Worm (Caenorhabditis elegans) whole organism, L2 larva: Measurements from ENCODE around the gene C14C6.3.

ENCODE experiments used
- C34F6.9 ChIP-seq: fragments of 150-350 bp; optimal IDR thresholded peaks from 2 replicates; lab custom pipeline; 2014; ENCODE audit warnings: missing biosample characterization, missing genetic modification characterization
- R02D3.7 ChIP-seq: fragments of 150-350 bp; optimal IDR thresholded peaks from 2 replicates; lab custom pipeline; 2014; ENCODE audit warnings: missing biosample characterization, missing genetic modification characterization
- ZK546.5 ChIP-seq: sonication (generic microtip); optimal IDR thresholded peaks from 2 replicates; lab custom pipeline; 2017; ENCODE audit warnings: missing biosample characterization, missing genetic modification characterization
- alr-1 ChIP-seq: fragments of 150-350 bp; optimal IDR thresholded peaks from 2 replicates; lab custom pipeline; 2014; ENCODE audit warnings: missing biosample characterization, missing genetic modification characterization
- aly-2 ChIP-seq: fragments of 150-350 bp; optimal IDR thresholded peaks from 2 replicates; lab custom pipeline; 2014; ENCODE audit warnings: missing biosample characterization, missing genetic modification characterization
- blmp-1 ChIP-seq: sonication (generic microtip); optimal IDR thresholded peaks from 2 replicates; lab custom pipeline; 2017; ENCODE audit warnings: missing genetic modification characterization, mild to moderate bottlenecking, missing compliant biosample characterization, antibody characterized with exemption, moderate library complexity; ENCODE audit not compliant: insufficient read depth
- ceh-16 ChIP-seq: fragments of 150-350 bp; optimal IDR thresholded peaks from 2 replicates; lab custom pipeline; 2014; ENCODE audit warnings: missing biosample characterization, missing genetic modification characterization
- ceh-82 ChIP-seq: fragments of 150-350 bp; optimal IDR thresholded peaks from 2 replicates; lab custom pipeline; 2014; ENCODE audit warnings: missing biosample characterization, missing genetic modification characterization
- crh-2 ChIP-seq: sonication (generic microtip); optimal IDR thresholded peaks from 2 replicates; lab custom pipeline; 2017; ENCODE audit warnings: missing biosample characterization, missing genetic modification characterization
- dmd-4 ChIP-seq: sonication (generic microtip); optimal IDR thresholded peaks from 2 replicates; lab custom pipeline; 2017; ENCODE audit warnings: missing biosample characterization, missing genetic modification characterization
- egl-27 ChIP-seq: sonication (generic microtip); optimal IDR thresholded peaks from 3 replicates; lab custom pipeline; 2017; ENCODE audit warnings: missing biosample characterization, missing genetic modification reagents, missing genetic modification characterization
- elt-1 ChIP-seq: fragments of 150-350 bp; optimal IDR thresholded peaks from 2 replicates; lab custom pipeline; 2014; ENCODE audit warnings: missing biosample characterization, missing genetic modification characterization
- elt-3 ChIP-seq: sonication (generic microtip); optimal IDR thresholded peaks from 2 replicates; lab custom pipeline; 2017; ENCODE audit warnings: missing biosample characterization, missing genetic modification characterization
- fos-1 ChIP-seq: fragments of 150-350 bp; optimal IDR thresholded peaks from 2 replicates; lab custom pipeline; 2014; ENCODE audit warnings: missing biosample characterization, missing genetic modification characterization
- gmeb-1 ChIP-seq: fragments of 150-350 bp; optimal IDR thresholded peaks from 2 replicates; lab custom pipeline; 2014; ENCODE audit warnings: missing biosample characterization, missing genetic modification characterization
- lin-11 ChIP-seq: fragments of 150-350 bp; sonication (generic microtip); optimal IDR thresholded peaks from 2 replicates; lab custom pipeline; 2014; ENCODE audit warnings: missing biosample characterization, missing genetic modification characterization, inconsistent platforms, mixed read lengths
- lin-13 ChIP-seq: fragments of 150-350 bp; optimal IDR thresholded peaks from 2 replicates; lab custom pipeline; 2014; ENCODE audit warnings: missing biosample characterization, missing genetic modification reagents, missing genetic modification characterization
- lin-39 ChIP-seq: fragments of 150-350 bp; optimal IDR thresholded peaks from 2 replicates; lab custom pipeline; 2014; ENCODE audit warnings: missing biosample characterization, missing genetic modification reagents, missing genetic modification characterization
- lsy-2 ChIP-seq, 2 experiments: fragments of 150-350 bp in 1 of 2; sonication (generic microtip) in 1 of 2; optimal IDR thresholded peaks; 2 replicates each; lab custom pipeline; 2014 to 2017; ENCODE audit warnings: missing biosample characterization in 2 of 2, missing genetic modification characterization in 2 of 2
- mab-5 ChIP-seq: fragments of 150-350 bp; optimal IDR thresholded peaks from 2 replicates; lab custom pipeline; 2014; ENCODE audit warnings: missing biosample characterization, missing genetic modification characterization
- nhr-10 ChIP-seq: sonication (generic microtip); optimal IDR thresholded peaks from 2 replicates; lab custom pipeline; 2017; ENCODE audit warnings: missing biosample characterization, missing genetic modification characterization
- nhr-11 ChIP-seq: fragments of 150-350 bp; optimal IDR thresholded peaks from 2 replicates; lab custom pipeline; 2014; ENCODE audit warnings: missing biosample characterization, missing genetic modification characterization
- nhr-12 ChIP-seq: fragments of 150-350 bp; optimal IDR thresholded peaks from 2 replicates; lab custom pipeline; 2014; ENCODE audit warnings: missing biosample characterization, missing genetic modification characterization
- nhr-129 ChIP-seq: fragments of 150-350 bp; optimal IDR thresholded peaks from 2 replicates; lab custom pipeline; 2014; ENCODE audit warnings: missing biosample characterization, missing genetic modification characterization
- nhr-21 ChIP-seq: fragments of 150-350 bp; optimal IDR thresholded peaks from 2 replicates; lab custom pipeline; 2014; ENCODE audit warnings: missing biosample characterization, missing genetic modification characterization
- nhr-25 ChIP-seq: fragments of 150-350 bp; sonication (generic microtip); optimal IDR thresholded peaks from 3 replicates; lab custom pipeline; 2014; ENCODE audit warnings: missing biosample characterization, missing genetic modification characterization
- nhr-77 ChIP-seq: fragments of 150-350 bp; optimal IDR thresholded peaks from 2 replicates; lab custom pipeline; 2014; ENCODE audit warnings: missing biosample characterization, missing genetic modification characterization
- sem-4 ChIP-seq: fragments of 150-350 bp; optimal IDR thresholded peaks from 2 replicates; lab custom pipeline; 2014; ENCODE audit warnings: missing biosample characterization, missing genetic modification reagents, missing genetic modification characterization
- skn-1 ChIP-seq: sonication (generic microtip); optimal IDR thresholded peaks from 2 replicates; lab custom pipeline; 2017; ENCODE audit warnings: missing biosample characterization, missing genetic modification characterization
- sma-3 ChIP-seq: sonication (generic microtip); optimal IDR thresholded peaks from 2 replicates; lab custom pipeline; 2016; ENCODE audit warnings: missing genetic modification reagents, missing genetic modification characterization, missing compliant biosample characterization
- sma-9 ChIP-seq, 2 experiments: fragments of 150-350 bp in 1 of 2; sonication (generic microtip) in 1 of 2; optimal IDR thresholded peaks; 2 replicates each; lab custom pipeline; 2014 to 2016; ENCODE audit warnings: missing genetic modification characterization in 2 of 2, mild to moderate bottlenecking in 1 of 2, missing biosample characterization in 1 of 2, missing compliant biosample characterization in 1 of 2, missing genetic modification reagents in 1 of 2, moderate library complexity in 1 of 2
- unc-39 ChIP-seq: fragments of 150-350 bp; optimal IDR thresholded peaks from 2 replicates; lab custom pipeline; 2014; ENCODE audit warnings: missing biosample characterization, missing genetic modification characterization
- unc-55 ChIP-seq: fragments of 150-350 bp; sonication (generic microtip); optimal IDR thresholded peaks from 3 replicates; lab custom pipeline; 2014; ENCODE audit warnings: missing biosample characterization, missing genetic modification reagents, missing genetic modification characterization
- unc-62 ChIP-seq: fragments of 150-350 bp; optimal IDR thresholded peaks from 2 replicates; lab custom pipeline; 2014; ENCODE audit warnings: missing biosample characterization, missing genetic modification reagents, missing genetic modification characterization
- zag-1 ChIP-seq: fragments of 150-350 bp; optimal IDR thresholded peaks from 2 replicates; lab custom pipeline; 2014; ENCODE audit warnings: missing biosample characterization, missing genetic modification characterization
- ztf-1 ChIP-seq: fragments of 200-800 bp; sonication (Bioruptor generic); conservative IDR thresholded peaks from 2 replicates; pipeline ENCODE4 v1.3.6; 2022; ENCODE audit warnings: missing genetic modification characterization, missing compliant biosample characterization
- ztf-11 ChIP-seq: sonication (generic microtip); optimal IDR thresholded peaks from 2 replicates; lab custom pipeline; 2017; ENCODE audit warnings: missing biosample characterization, missing genetic modification characterization
- ztf-4 ChIP-seq: fragments of 150-350 bp; optimal IDR thresholded peaks from 2 replicates; lab custom pipeline; 2014; ENCODE audit warnings: missing biosample characterization, missing genetic modification characterization

C14C6.3 gene

DNA sequence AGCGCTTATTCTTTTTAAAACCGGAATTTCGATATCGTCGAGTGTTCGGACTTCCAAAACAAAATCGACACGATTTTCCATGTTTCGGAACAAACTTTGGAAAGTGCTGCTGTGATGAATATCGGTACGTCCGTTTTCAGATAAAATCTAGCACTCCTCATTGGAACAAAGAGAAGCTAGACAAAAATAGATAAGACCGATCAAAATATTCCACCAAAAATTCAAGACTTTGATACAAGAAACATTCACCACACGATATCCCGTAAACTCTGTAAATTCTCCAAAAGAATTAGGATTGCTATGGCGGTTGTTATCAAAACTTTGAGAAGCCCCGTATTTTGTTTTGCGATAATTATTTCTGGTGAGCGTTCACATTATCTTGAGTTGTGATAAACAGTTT, at the start of gene C14C6.3:
Gene C14C6.3 (plus strand): TSS at position 301 of the 400 bp plus-strand sequence.
- TF ChIP-seq unc-62 (GFP tag; lab: Kevin White, UChicago) (no peak), dmd-4 (tag; lab: Kevin White, UChicago) (no peak), C34F6.9 (tag; lab: Kevin White, UChicago) (no peak), elt-3 (tag; lab: Kevin White, UChicago) (no peak), nhr-11 (tag; lab: Kevin White, UChicago) (no peak), blmp-1 (tag; lab: Kevin White, UChicago) (no peak), zag-1 (tag; lab: Kevin White, UChicago) (no peak), nhr-10 (tag; lab: Kevin White, UChicago) (no peak), ceh-82 (tag; lab: Kevin White, UChicago) (no peak), gmeb-1 (tag; lab: Kevin White, UChicago) (no peak), sem-4 (tag; lab: Kevin White, UChicago) (no peak), R02D3.7 (tag; lab: Kevin White, UChicago) (no peak)

DNA sequence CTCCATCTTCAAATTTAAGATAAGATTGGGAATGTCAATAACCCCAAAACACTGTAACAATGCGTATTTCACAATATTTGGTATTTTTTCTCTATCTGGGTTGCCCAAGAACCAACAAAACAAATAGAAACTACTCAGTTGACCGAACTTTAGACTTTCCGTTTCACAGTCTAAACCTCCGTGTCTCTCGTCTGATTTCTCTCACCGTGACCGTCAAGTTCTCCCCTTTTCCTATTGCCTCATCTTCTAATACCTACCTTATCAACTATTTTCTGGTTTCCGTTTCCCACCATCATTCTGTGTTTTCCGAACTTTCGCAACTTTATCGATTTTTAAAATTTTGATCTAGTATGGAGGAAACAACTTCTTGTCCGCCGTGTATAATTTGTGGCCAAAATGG, 49.0 kb upstream of the C14C6.3 start, which contains the start of gene nhr-131:
Gene nhr-131 (plus strand): TSS at position 87 of the 400 bp plus-strand sequence.
- TF ChIP-seq ceh-82 (tag; lab: Kevin White, UChicago) (no peak), nhr-129 (tag; lab: Kevin White, UChicago) (peak; percentile 48), aly-2 (tag; lab: Kevin White, UChicago) (no peak), egl-27 (tag; lab: Kevin White, UChicago) (no peak), ztf-4 (tag; lab: Kevin White, UChicago) (no peak), nhr-10 (tag; lab: Kevin White, UChicago) (no peak), gmeb-1 (tag; lab: Kevin White, UChicago) (peak; percentile 20), fos-1 (tag; lab: Kevin White, UChicago) (peak; percentile 72), zag-1 (tag; lab: Kevin White, UChicago) (no peak), unc-62 (GFP tag; lab: Kevin White, UChicago) (no peak), C34F6.9 (tag; lab: Kevin White, UChicago) (no peak), crh-2 (tag; lab: Kevin White, UChicago) (peak; percentile 27), ceh-16 (no peak), sma-9 (GFP tag; optimal IDR thresholded peaks at IDR 0.05; lab: Kevin White, UChicago) (peak; percentile 73), sma-9 (tag; optimal IDR thresholded peaks at IDR 0.05; lab: Kevin White, UChicago) (no peak)
- TF ChIP-seq, all 48 proteins: peak for 5

DNA sequence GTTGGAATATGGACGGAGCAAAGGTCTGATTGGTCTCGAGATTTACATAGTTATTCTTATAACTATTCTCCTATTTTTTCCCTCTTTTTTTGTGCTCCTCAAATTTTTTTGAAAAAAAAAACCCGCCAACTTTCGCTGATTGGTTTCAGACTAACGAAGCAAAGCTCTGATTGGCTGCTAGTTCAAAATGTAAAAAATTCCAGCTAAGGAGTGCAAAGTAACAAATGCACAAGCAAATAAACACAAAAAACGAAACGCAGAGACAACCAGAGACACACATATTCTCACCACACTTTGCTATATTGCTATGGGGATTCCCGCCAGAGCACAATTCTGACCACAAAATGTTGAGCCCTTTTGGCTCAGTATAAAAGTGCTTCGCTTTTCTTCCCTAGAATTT, 45.9 kb upstream of the C14C6.3 start, which contains the start of gene T01G6.1:
Gene T01G6.1 (plus strand): TSS at position 301 of the 400 bp plus-strand sequence.
- TF ChIP-seq ZK546.5 (tag; lab: Kevin White, UChicago) (no peak), nhr-11 (tag; lab: Kevin White, UChicago) (no peak), unc-55 (GFP tag; lab: Kevin White, UChicago) (no peak), ztf-11 (tag; lab: Kevin White, UChicago) (no peak), skn-1 (tag; lab: Kevin White, UChicago) (no peak)

DNA sequence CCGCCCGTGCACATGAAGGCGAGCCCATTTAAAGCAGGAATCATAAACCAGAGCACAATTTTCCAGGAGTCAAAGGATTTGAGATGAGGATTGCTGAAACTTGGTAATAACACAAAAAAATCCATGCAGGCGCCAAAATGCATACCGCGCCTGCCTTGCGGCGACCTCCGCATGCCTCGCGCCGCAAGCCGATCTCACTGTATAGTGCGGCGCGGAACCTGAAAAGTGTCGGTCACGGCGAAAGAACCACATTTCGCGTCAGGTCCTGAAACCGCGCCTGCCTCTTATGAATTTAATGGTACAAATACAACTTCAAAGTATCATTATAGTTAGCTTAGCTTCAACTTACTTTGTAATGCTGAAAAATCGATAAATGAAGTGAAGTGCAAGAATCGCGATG, 42.7 kb upstream of the C14C6.3 start:
- TF ChIP-seq lin-11 (tag; lab: Kevin White, UChicago) = no peak
- TF ChIP-seq sma-3 (GFP tag; lab: Kevin White, UChicago) = no peak
- no peak for TF ChIP-seq mab-5
- TF ChIP-seq unc-39 (tag; lab: Kevin White, UChicago) = no peak
- TF ChIP-seq unc-62 (GFP tag; lab: Kevin White, UChicago) = no peak
- no peak for TF ChIP-seq lsy-2 (tag; optimal IDR thresholded peaks at IDR 0.05; lab: Kevin White, UChicago)
- TF ChIP-seq crh-2 (tag; lab: Kevin White, UChicago) = no peak

DNA sequence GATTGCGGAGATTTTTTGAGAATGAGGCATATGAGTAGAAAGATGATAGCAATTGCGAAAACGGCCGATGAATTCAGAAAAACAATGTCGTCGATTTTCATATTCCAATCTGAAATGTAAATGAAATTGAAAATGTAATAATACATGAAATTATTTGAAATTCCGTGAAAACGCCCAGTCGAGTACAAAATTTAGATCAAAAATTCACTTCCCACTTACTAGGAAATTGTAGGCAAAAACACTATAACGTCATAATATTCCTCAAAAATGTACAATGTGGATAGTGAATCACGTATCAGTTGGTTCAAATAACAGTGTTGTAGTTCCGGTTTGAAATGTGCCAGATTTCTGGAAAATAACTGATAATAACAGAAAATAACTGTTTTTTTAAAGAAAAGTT, 42.0 kb upstream of the C14C6.3 start, which contains the start of gene str-256:
Gene str-256 (minus strand): TSS at position 101 of the 400 bp plus-strand sequence.
- TF ChIP-seq alr-1 = no peak
- no peak for TF ChIP-seq lin-11 (tag; lab: Kevin White, UChicago)
- TF ChIP-seq nhr-129 (tag; lab: Kevin White, UChicago) = no peak
- TF ChIP-seq gmeb-1 (tag; lab: Kevin White, UChicago) = no peak
- TF ChIP-seq ceh-16 = no peak
- TF ChIP-seq ztf-1 (GFP tag; lab: Robert Waterston, UW) = no peak
- TF ChIP-seq unc-39 (tag; lab: Kevin White, UChicago) = no peak
- TF ChIP-seq lin-13 (GFP tag; lab: Kevin White, UChicago) = no peak
- TF ChIP-seq nhr-25 = no peak
- TF ChIP-seq C34F6.9 (tag; lab: Kevin White, UChicago) = no peak
- no peak for TF ChIP-seq nhr-12 (tag; lab: Kevin White, UChicago)
- no peak for TF ChIP-seq nhr-11 (tag; lab: Kevin White, UChicago)
- TF ChIP-seq lin-39 (tag; lab: Kevin White, UChicago) = no peak
- no peak for TF ChIP-seq nhr-21 (tag; lab: Kevin White, UChicago)
- TF ChIP-seq elt-3 (tag; lab: Kevin White, UChicago) = no peak
- no peak for TF ChIP-seq elt-1 (tag; lab: Kevin White, UChicago)
- no peak for TF ChIP-seq R02D3.7 (tag; lab: Kevin White, UChicago)
- no peak for TF ChIP-seq nhr-77
